Worm (Caenorhabditis elegans) whole organism, late embryonic: ENCODE results near the gene C53D6.8.

ENCODE experiments used
- pha-2 ChIP-seq: sonication (generic microtip); optimal IDR thresholded peaks from 2 replicates; lab custom pipeline; 2017; ENCODE audit warnings: mild to moderate bottlenecking, missing genetic modification characterization, missing compliant biosample characterization
- tbx-2 ChIP-seq: sonication (generic microtip); optimal IDR thresholded peaks from 2 replicates; lab custom pipeline; 2016; ENCODE audit warnings: missing genetic modification characterization, missing compliant biosample characterization

DNA sequence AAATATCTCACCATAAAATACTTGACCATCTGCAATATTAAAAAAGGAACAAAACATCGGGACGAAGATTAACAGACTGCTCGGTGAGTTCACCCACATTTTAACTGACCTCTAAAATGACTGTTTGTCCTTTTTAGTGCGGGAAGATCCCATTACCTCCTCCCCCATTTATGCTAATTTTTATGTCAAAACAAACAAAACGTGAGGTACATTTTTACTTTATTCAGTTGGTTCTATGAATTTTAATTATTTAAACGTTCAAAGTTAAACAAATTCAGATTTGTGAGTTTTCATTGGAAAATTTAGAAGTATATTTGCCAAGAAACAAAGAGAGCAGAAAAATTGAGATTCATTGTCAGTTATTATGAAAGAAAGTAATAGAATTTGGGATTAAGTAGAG is at the start of gene C53D6.8:
- no peak for TF ChIP-seq tbx-2
- no peak for TF ChIP-seq pha-2 (tag; lab: Kevin White, UChicago)
